Fruit fly (Drosophila melanogaster) whole organism: Measurements from ENCODE around the gene Acsf3.

Experiments
- CG8478 ChIP-seq: fragments of >200 bp; optimal IDR thresholded peaks from 2 replicates; lab custom pipeline; 2018; ENCODE audit warnings: inconsistent platforms
- Dll ChIP-seq: fragments of >200 bp; optimal IDR thresholded peaks from 2 replicates; lab custom pipeline; 2017
- pan ChIP-seq: fragments of >200 bp; optimal IDR thresholded peaks from 2 replicates; lab custom pipeline; 2017
- psq ChIP-seq: fragments of >200 bp; optimal IDR thresholded peaks from 2 replicates; lab custom pipeline; 2017
- usp ChIP-seq: fragments of >200 bp; optimal IDR thresholded peaks from 2 replicates; lab custom pipeline; 2017; ENCODE audit warnings: missing biosample characterization, missing genetic modification characterization, mixed read lengths

- TF ChIP-seq psq (lab: Kevin White, UChicago) (no peak), usp (GFP tag; lab: Kevin White, UChicago) (no peak), CG8478 (no peak), pan (lab: Kevin White, UChicago) (no peak), Dll (lab: Kevin White, UChicago) (no peak)
These were observed 5.0 kb upstream of the Acsf3 start, which contains the start of the genes Atg5 and Dok for dm6 chrX:7323649-7324511.
